Fruit fly (Drosophila melanogaster) whole organism, embryonic: Measurements from ENCODE around the gene CrebB.

ENCODE experiments used
- Blimp-1 ChIP-seq: fragments of 200-800 bp; sonication (Bioruptor generic); optimal IDR thresholded peaks from 3 replicates; lab custom pipeline; 2018; ENCODE audit warnings: missing biosample characterization, missing genetic modification characterization, mild to moderate bottlenecking, moderate library complexity, missing genetic modification reagents
- CG1024 ChIP-seq: fragments of 200-800 bp; sonication (Bioruptor generic); IDR thresholded peaks from 2 replicates; pipeline ENCODE4 v1.3.6; 2022; ENCODE audit warnings: missing biosample characterization, missing genetic modification characterization
- CG11723 ChIP-seq: fragments of 200-800 bp; sonication (Bioruptor generic); optimal IDR thresholded peaks from 2 replicates; lab custom pipeline; 2017; ENCODE audit warnings: missing biosample characterization, mild to moderate bottlenecking, missing genetic modification characterization
- CG13894 ChIP-seq: fragments of 200-800 bp; sonication (Bioruptor generic); optimal IDR thresholded peaks from 3 replicates; lab custom pipeline; 2018; ENCODE audit warnings: missing biosample characterization, mild to moderate bottlenecking, missing genetic modification characterization, moderate library complexity
- CG14441 ChIP-seq: fragments of 200-800 bp; sonication (Bioruptor generic); IDR thresholded peaks from 2 replicates; pipeline ENCODE4 v1.3.6; 2022; ENCODE audit warnings: missing biosample characterization, missing genetic modification characterization
- CG15073 ChIP-seq: fragments of 200-800 bp; sonication (Bioruptor generic); optimal IDR thresholded peaks from 2 replicates; lab custom pipeline; 2016; ENCODE audit warnings: missing biosample characterization, missing genetic modification characterization
- CG17186 ChIP-seq: fragments of 200-800 bp; sonication (Bioruptor generic); optimal IDR thresholded peaks from 3 replicates; lab custom pipeline; 2017; ENCODE audit warnings: missing biosample characterization, missing genetic modification reagents, missing genetic modification characterization
- CG30403 ChIP-seq: fragments of 200-800 bp; sonication (Bioruptor generic); optimal IDR thresholded peaks from 3 replicates; lab custom pipeline; 2016; ENCODE audit warnings: missing biosample characterization, missing genetic modification characterization
- CG31365 ChIP-seq: fragments of 200-800 bp; sonication (Bioruptor generic); optimal IDR thresholded peaks from 2 replicates; lab custom pipeline; 2018; ENCODE audit warnings: missing biosample characterization, mild to moderate bottlenecking, missing genetic modification characterization
- CG34422 ChIP-seq: fragments of 200-800 bp; sonication (Bioruptor generic); IDR thresholded peaks from 3 replicates; pipeline ENCODE4 v1.3.6; 2022; ENCODE audit warnings: missing biosample characterization, missing genetic modification characterization
- CG4328 ChIP-seq: fragments of 200-800 bp; sonication (Bioruptor generic); optimal IDR thresholded peaks from 3 replicates; lab custom pipeline; 2017; ENCODE audit warnings: missing biosample characterization, missing genetic modification reagents, missing genetic modification characterization
- CG4854 ChIP-seq: fragments of 200-800 bp; sonication (Bioruptor generic); optimal IDR thresholded peaks from 2 replicates; lab custom pipeline; 2016; ENCODE audit warnings: missing biosample characterization, missing genetic modification characterization, inconsistent platforms
- CG8388 ChIP-seq: fragments of 200-800 bp; sonication (Bioruptor generic); optimal IDR thresholded peaks from 2 replicates; lab custom pipeline; 2019; ENCODE audit warnings: missing biosample characterization, mild to moderate bottlenecking, missing genetic modification characterization, moderate library complexity
- CG8478 ChIP-seq: fragments of >200 bp; optimal IDR thresholded peaks from 2 replicates; lab custom pipeline; 2018
- CG8765 ChIP-seq: fragments of 200-800 bp; sonication (Bioruptor generic); IDR thresholded peaks from 2 replicates; pipeline ENCODE4 v1.3.6; 2022; ENCODE audit warnings: missing biosample characterization, missing genetic modification characterization
- CoRest ChIP-seq: fragments of 200-800 bp; sonication (Bioruptor generic); optimal IDR thresholded peaks from 3 replicates; lab custom pipeline; 2018; ENCODE audit warnings: missing biosample characterization, mild to moderate bottlenecking, missing genetic modification characterization, moderate library complexity
- Dbx ChIP-seq: fragments of 200-800 bp; sonication (Bioruptor generic); IDR thresholded peaks from 3 replicates; pipeline ENCODE4 v1.3.6; 2022; ENCODE audit warnings: missing biosample characterization, missing genetic modification characterization
- Deaf1 ChIP-seq: fragments of 200-800 bp; optimal IDR thresholded peaks from 3 replicates; lab custom pipeline; 2019; ENCODE audit warnings: missing biosample characterization, mild to moderate bottlenecking, missing genetic modification characterization, moderate library complexity
- Dll ChIP-seq: fragments of 200-800 bp; sonication (Bioruptor generic); IDR thresholded peaks from 4 replicates; pipeline ENCODE4 v1.3.6; 2022; ENCODE audit warnings: missing biosample characterization, missing genetic modification characterization; ENCODE audit not compliant: partially characterized antibody
- E2f2 ChIP-seq: fragments of 200-800 bp; sonication (Bioruptor generic); IDR thresholded peaks from 2 replicates; pipeline ENCODE4 v1.3.6; 2022; ENCODE audit warnings: missing biosample characterization, missing genetic modification characterization
- Eip74EF ChIP-seq, 2 experiments: fragments of 200-800 bp in 1 of 2; fragments of >200 bp in 1 of 2; sonication (Bioruptor generic) in 1 of 2; optimal IDR thresholded peaks; 2 replicates each; lab custom pipeline; 2017 to 2019; ENCODE audit warnings: missing biosample characterization in 2 of 2, missing genetic modification characterization in 2 of 2, mild to moderate bottlenecking in 1 of 2, moderate library complexity in 1 of 2
- Elba2 ChIP-seq: fragments of 200-800 bp; sonication (Bioruptor generic); optimal IDR thresholded peaks from 3 replicates; lab custom pipeline; 2016; ENCODE audit warnings: missing biosample characterization, missing genetic modification characterization
- Hmx ChIP-seq: fragments of 200-800 bp; sonication (Bioruptor generic); optimal IDR thresholded peaks from 2 replicates; lab custom pipeline; 2016; ENCODE audit warnings: missing biosample characterization, missing genetic modification characterization
- Kr ChIP-seq: fragments of 200-800 bp; sonication (Bioruptor generic); optimal IDR thresholded peaks from 2 replicates; lab custom pipeline; 2017; ENCODE audit warnings: missing biosample characterization, mild to moderate bottlenecking, missing genetic modification characterization
- Myb ChIP-seq: fragments of 200-800 bp; sonication (Bioruptor generic); optimal IDR thresholded peaks from 2 replicates; lab custom pipeline; 2016; ENCODE audit warnings: missing biosample characterization, missing genetic modification characterization
- NfI ChIP-seq: fragments of 200-800 bp; sonication (Bioruptor generic); optimal IDR thresholded peaks from 3 replicates; lab custom pipeline; 2018; ENCODE audit warnings: missing biosample characterization, mild to moderate bottlenecking, missing genetic modification characterization, moderate library complexity
- Sin3A ChIP-seq: fragments of >200 bp; optimal IDR thresholded peaks from 2 replicates; lab custom pipeline; 2018
- Tbp ChIP-seq: fragments of >200 bp; optimal IDR thresholded peaks from 2 replicates; lab custom pipeline; 2018; ENCODE audit warnings: missing biosample characterization, missing genetic modification characterization
- Trl ChIP-seq, 3 experiments: fragments of >200 bp in 2 of 3; fragments of 200-800 bp in 1 of 3; sonication (Bioruptor generic) in 1 of 3; optimal IDR thresholded peaks; 2 replicates in 1 of 3; 3 replicates in 2 of 3; lab custom pipeline; 2016 to 2017; ENCODE audit warnings: missing biosample characterization in 1 of 3, missing genetic modification characterization in 1 of 3
- aop ChIP-seq: fragments of 200-800 bp; sonication (Bioruptor generic); IDR thresholded peaks from 2 replicates; pipeline ENCODE4 v1.3.6; 2022; ENCODE audit warnings: missing biosample characterization, missing genetic modification characterization
- az2 ChIP-seq: fragments of 200-800 bp; sonication (Bioruptor generic); optimal IDR thresholded peaks from 3 replicates; lab custom pipeline; 2016; ENCODE audit warnings: missing biosample characterization, missing genetic modification characterization
- bbx ChIP-seq: fragments of 200-800 bp; sonication (Bioruptor generic); IDR thresholded peaks from 2 replicates; pipeline ENCODE4 v1.3.6; 2022; ENCODE audit warnings: missing biosample characterization, missing genetic modification characterization; ENCODE audit not compliant: partially characterized antibody
- chif ChIP-seq, 2 experiments: fragments of 200-800 bp; sonication (Bioruptor generic); optimal IDR thresholded peaks; 3 replicates each; lab custom pipeline; 2016; ENCODE audit warnings: missing biosample characterization in 2 of 2, missing genetic modification characterization in 2 of 2
- ci ChIP-seq: fragments of 200-800 bp; sonication (Bioruptor generic); IDR thresholded peaks from 3 replicates; pipeline ENCODE4 v1.3.6; 2022; ENCODE audit warnings: missing biosample characterization, missing genetic modification characterization
- crol ChIP-seq: fragments of 200-800 bp; sonication (Bioruptor generic); IDR thresholded peaks from 2 replicates; pipeline ENCODE4 v1.3.6; 2022; ENCODE audit warnings: missing biosample characterization, missing genetic modification characterization
- esg ChIP-seq: fragments of 200-800 bp; sonication (Bioruptor generic); conservative IDR thresholded peaks from 2 replicates; pipeline ENCODE4 v1.3.6; 2022; ENCODE audit warnings: missing biosample characterization, missing genetic modification characterization
- fd3F ChIP-seq: fragments of 200-800 bp; sonication (Bioruptor generic); optimal IDR thresholded peaks from 2 replicates; lab custom pipeline; 2018; ENCODE audit warnings: missing biosample characterization, mild to moderate bottlenecking, missing genetic modification characterization, moderate library complexity
- ftz-f1 ChIP-seq: fragments of 200-800 bp; sonication (Bioruptor generic); optimal IDR thresholded peaks from 2 replicates; lab custom pipeline; 2016; ENCODE audit warnings: missing biosample characterization, missing genetic modification characterization
- lmd ChIP-seq: fragments of 200-800 bp; sonication (Bioruptor generic); IDR thresholded peaks from 2 replicates; pipeline ENCODE4 v1.3.6; 2022; ENCODE audit warnings: missing biosample characterization, missing genetic modification characterization
- lola ChIP-seq, 3 experiments: fragments of >200 bp in 2 of 3; fragments of 200-800 bp in 1 of 3; sonication (Bioruptor generic) in 1 of 3; optimal IDR thresholded peaks; 2 replicates each; lab custom pipeline; 2017 to 2019; ENCODE audit warnings: missing biosample characterization in 3 of 3, missing genetic modification characterization in 3 of 3, mild to moderate bottlenecking in 1 of 3, moderate library complexity in 1 of 3
- lov ChIP-seq, 2 experiments: fragments of 200-800 bp in 1 of 2; fragments of >200 bp in 1 of 2; sonication (Bioruptor generic) in 1 of 2; IDR thresholded peaks in 1 of 2; optimal IDR thresholded peaks in 1 of 2; 2 replicates in 1 of 2; 3 replicates in 1 of 2; pipeline versions ENCODE4 v1.3.6 to Lab custom; 2017 to 2022; ENCODE audit warnings: missing biosample characterization in 1 of 2, missing genetic modification characterization in 1 of 2
- mirr ChIP-seq: fragments of 200-800 bp; sonication (Bioruptor generic); optimal IDR thresholded peaks from 3 replicates; lab custom pipeline; 2018; ENCODE audit warnings: missing biosample characterization, mild to moderate bottlenecking, missing genetic modification characterization
- nmo ChIP-seq: fragments of 200-800 bp; sonication (Bioruptor generic); optimal IDR thresholded peaks from 2 replicates; lab custom pipeline; 2018; ENCODE audit warnings: missing biosample characterization, mild to moderate bottlenecking, missing genetic modification characterization, moderate library complexity
- otp ChIP-seq: fragments of 200-800 bp; sonication (Bioruptor generic); IDR thresholded peaks from 3 replicates; pipeline ENCODE4, ENCODE4 v1.3.6; 2022; ENCODE audit warnings: missing biosample characterization, missing genetic modification characterization
- sna ChIP-seq: fragments of 200-800 bp; sonication (Bioruptor generic); IDR thresholded peaks from 2 replicates; pipeline ENCODE4 v1.3.6; 2022; ENCODE audit warnings: missing biosample characterization, missing genetic modification characterization; ENCODE audit not compliant: partially characterized antibody
- sug ChIP-seq: fragments of 200-800 bp; optimal IDR thresholded peaks from 2 replicates; lab custom pipeline; 2019; ENCODE audit warnings: missing biosample characterization, mild to moderate bottlenecking, missing genetic modification characterization, moderate library complexity
- unc-4 ChIP-seq: fragments of 200-800 bp; sonication (Bioruptor generic); IDR thresholded peaks from 2 replicates; pipeline ENCODE4 v1.3.6; 2022; ENCODE audit warnings: missing biosample characterization, missing genetic modification characterization; ENCODE audit not compliant: partially characterized antibody
- wek ChIP-seq: fragments of 200-800 bp; sonication (Bioruptor generic); optimal IDR thresholded peaks from 3 replicates; lab custom pipeline; 2018; ENCODE audit warnings: missing biosample characterization, mild to moderate bottlenecking, missing genetic modification characterization, moderate library complexity
- zen ChIP-seq: fragments of 200-800 bp; sonication (Bioruptor generic); optimal IDR thresholded peaks from 3 replicates; lab custom pipeline; 2018; ENCODE audit warnings: missing biosample characterization, mild to moderate bottlenecking, missing genetic modification characterization, moderate library complexity

The CrebB gene

DNA sequence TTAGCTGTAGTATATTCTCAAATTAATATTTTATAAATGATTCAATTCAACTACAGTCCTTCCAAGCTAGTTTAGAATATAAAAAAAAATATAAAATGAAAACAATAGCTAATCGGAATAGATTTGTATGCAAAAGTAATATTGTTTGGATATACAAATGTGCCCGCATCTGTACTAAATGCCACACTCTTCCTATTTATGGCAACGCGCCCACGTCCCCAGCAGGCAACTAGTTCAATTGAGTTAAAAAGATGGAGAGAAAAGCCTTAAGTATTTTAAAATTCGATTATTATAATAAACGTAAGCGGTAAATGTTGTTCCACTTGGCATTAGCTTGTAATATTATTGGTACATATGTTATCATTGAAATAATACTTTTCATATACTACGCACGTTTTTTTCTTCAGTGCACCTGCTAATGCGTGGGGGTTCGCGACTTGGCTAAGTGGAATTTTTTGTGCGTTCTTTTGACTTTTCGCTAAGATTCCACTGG, 39.5 kb downstream of the CrebB start (continued):
- TF ChIP-seq esg (GFP tag; lab: Robert Waterston, UW): peak; percentile 39; the same call in 1 of the 2 replicates
- TF ChIP-seq CG8388 (GFP tag; lab: Kevin White, UChicago): peak; percentile 77
- TF ChIP-seq fd3F (GFP tag; lab: Kevin White, UChicago): peak; percentile 35
- TF ChIP-seq Dbx (GFP tag; lab: Robert Waterston, UW): peak; percentile 73
- no peak for TF ChIP-seq Trl (optimal IDR thresholded peaks at IDR 0.05; lab: Kevin White, UChicago)
- peak; percentile 20 for TF ChIP-seq Trl (GFP tag; optimal IDR thresholded peaks at IDR 0.05; lab: Kevin White, UChicago)
- TF ChIP-seq sna (GFP tag; lab: Robert Waterston, UW): no peak
- peak; percentile 8 for TF ChIP-seq Myb (GFP tag; lab: Kevin White, UChicago)
- TF ChIP-seq ftz-f1: no peak
- no peak for TF ChIP-seq CG31365 (tag; lab: Kevin White, UChicago)
- TF ChIP-seq CG11723 (GFP tag; lab: Kevin White, UChicago): peak; percentile 58
- TF ChIP-seq crol (GFP tag; lab: Robert Waterston, UW): no peak
- peak; percentile 87 for TF ChIP-seq nmo (GFP tag; lab: Kevin White, UChicago)
- no peak for TF ChIP-seq CG15073 (GFP tag; lab: Kevin White, UChicago)
- no peak for TF ChIP-seq bbx (GFP tag; lab: Robert Waterston, UW)
- no peak for TF ChIP-seq mirr (GFP tag; lab: Kevin White, UChicago)
- 0 out of 2 replicates have a peak, but pooled peaks have one; percentile 11 for TF ChIP-seq CG1024 (GFP tag; lab: Robert Waterston, UW)
- peak; percentile 61 for TF ChIP-seq ci (GFP tag; lab: Robert Waterston, UW)
- no peak for TF ChIP-seq Dll
- peak; percentile 35; the same call in 1 of the 2 replicates for TF ChIP-seq E2f2 (GFP tag; lab: Robert Waterston, UW)
- TF ChIP-seq CG8478 (lab: Kevin White, UChicago): no peak
- TF ChIP-seq Eip74EF (GFP tag; optimal IDR thresholded peaks at IDR 0.05; lab: Kevin White, UChicago): peak in 1 of 2 experiments; percentile 84
- peak; percentile 54 for TF ChIP-seq NfI (GFP tag; lab: Kevin White, UChicago)
- no peak for TF ChIP-seq sug (tag; lab: Kevin White, UChicago)
- TF ChIP-seq Kr (GFP tag; lab: Kevin White, UChicago): no peak
- TF ChIP-seq CG14441: peak; percentile 15; the same call in 1 of the 2 replicates
- peak; percentile 60 for TF ChIP-seq Blimp-1 (GFP tag; lab: Kevin White, UChicago)
- peak; percentile 73 for TF ChIP-seq az2 (GFP tag; lab: Kevin White, UChicago)
- TF ChIP-seq chif (GFP tag; optimal IDR thresholded peaks at IDR 0.05; lab: Kevin White, UChicago): peak; percentile 34 to 38
- TF ChIP-seq Elba2: no peak
- TF ChIP-seq Hmx (GFP tag; lab: Kevin White, UChicago): no peak
- TF ChIP-seq Sin3A (lab: Kevin White, UChicago): no peak
- peak; percentile 37 for TF ChIP-seq CG4854
- TF ChIP-seq CG30403 (GFP tag; lab: Kevin White, UChicago): peak; percentile 85
- peak; percentile 63 for TF ChIP-seq lmd
- no peak for TF ChIP-seq CG8765 (GFP tag; lab: Robert Waterston, UW)
- peak; percentile 85 for TF ChIP-seq CoRest
- TF ChIP-seq zen (tag; lab: Kevin White, UChicago): no peak
- no peak for TF ChIP-seq aop
- TF ChIP-seq CG17186 (GFP tag; lab: Kevin White, UChicago): no peak
- no peak for TF ChIP-seq lov (optimal IDR thresholded peaks at IDR 0.05; lab: Kevin White, UChicago)
- TF ChIP-seq lov (GFP tag; IDR thresholded peaks at IDR 0.05; lab: Robert Waterston, UW): no peak
- no peak for TF ChIP-seq unc-4
- peak; percentile 14 for TF ChIP-seq Deaf1 (tag; lab: Kevin White, UChicago)
- no peak for TF ChIP-seq CG4328
- peak in 1 of 3 experiments; percentile 60 for TF ChIP-seq lola (GFP tag; optimal IDR thresholded peaks at IDR 0.05; lab: Kevin White, UChicago)
- TF ChIP-seq Tbp (GFP tag; lab: Kevin White, UChicago): no peak
- no peak for TF ChIP-seq wek
- peak; percentile 49; the same call in 2 of the 3 replicates for TF ChIP-seq CG34422 (GFP tag; lab: Robert Waterston, UW)
- TF ChIP-seq otp (GFP tag; lab: Robert Waterston, UW): no peak
- TF ChIP-seq CG13894 (tag; lab: Kevin White, UChicago): no peak
